Worm (Caenorhabditis elegans) whole organism, L4 larva: ENCODE measurements around the gene F28E10.4.

Experiments used
- ama-1 ChIP-seq: fragments of 150-350 bp; optimal IDR thresholded peaks from 2 replicates; lab custom pipeline; 2014; ENCODE audit warnings: inconsistent platforms, mixed read lengths
- daf-12 ChIP-seq: fragments of 150-350 bp; optimal IDR thresholded peaks from 2 replicates; lab custom pipeline; 2014; ENCODE audit warnings: missing biosample characterization, missing genetic modification reagents, missing genetic modification characterization
- dve-1 ChIP-seq: sonication (generic microtip); optimal IDR thresholded peaks from 2 replicates; lab custom pipeline; 2017; ENCODE audit warnings: antibody characterized with exemption, mild to moderate bottlenecking, missing genetic modification characterization, missing compliant biosample characterization; ENCODE audit not compliant: insufficient read depth
- fos-1 ChIP-seq: fragments of 150-350 bp; optimal IDR thresholded peaks from 2 replicates; lab custom pipeline; 2014; ENCODE audit warnings: missing biosample characterization, missing genetic modification characterization
- hif-1 ChIP-seq, 2 experiments: sonication (generic microtip); optimal IDR thresholded peaks; 2 replicates each; lab custom pipeline; 2016 to 2017; ENCODE audit warnings: missing compliant biosample characterization in 2 of 2, missing genetic modification characterization in 2 of 2, missing genetic modification reagents in 2 of 2, missing genotype in 2 of 2, mild to moderate bottlenecking in 1 of 2
- lin-15B ChIP-seq: fragments of 150-350 bp; sonication (generic microtip); optimal IDR thresholded peaks from 3 replicates; lab custom pipeline; 2014; ENCODE audit warnings: missing biosample characterization, missing genetic modification characterization
- lin-39 ChIP-seq: fragments of 150-350 bp; optimal IDR thresholded peaks from 2 replicates; lab custom pipeline; 2014; ENCODE audit warnings: missing biosample characterization, missing genetic modification reagents, missing genetic modification characterization
- nhr-237 ChIP-seq: sonication (generic microtip); optimal IDR thresholded peaks from 2 replicates; lab custom pipeline; 2017; ENCODE audit warnings: missing biosample characterization, missing genetic modification characterization
- pha-4 ChIP-seq, 2 experiments: fragments of 150-350 bp in 1 of 2; fragments of 200-800 bp in 1 of 2; sonication (Bioruptor generic) in 1 of 2; IDR thresholded peaks in 1 of 2; optimal IDR thresholded peaks in 1 of 2; 2 replicates each; pipeline versions ENCODE4 v1.3.6 to Lab custom; 2014 to 2022; ENCODE audit warnings: missing genetic modification characterization in 2 of 2, missing genetic modification reagents in 2 of 2, missing biosample characterization in 1 of 2, missing compliant biosample characterization in 1 of 2
- php-3 ChIP-seq: fragments of 200-800 bp; sonication (Bioruptor generic); IDR thresholded peaks from 2 replicates; pipeline ENCODE4 v1.3.6; 2022; ENCODE audit warnings: missing genetic modification reagents, missing genetic modification characterization, missing compliant biosample characterization
- pqm-1 ChIP-seq: sonication (generic microtip); optimal IDR thresholded peaks from 2 replicates; lab custom pipeline; 2017; ENCODE audit warnings: missing biosample characterization, missing genetic modification characterization
- skn-1 ChIP-seq: fragments of 150-350 bp; optimal IDR thresholded peaks from 2 replicates; lab custom pipeline; 2014; ENCODE audit warnings: missing biosample characterization, missing genetic modification characterization
- unc-62 ChIP-seq, 3 experiments: fragments of 150-350 bp in 1 of 3; sonication (generic microtip); optimal IDR thresholded peaks in 2 of 3; peaks in 1 of 3; 1 replicate in 1 of 3; 2 replicates in 2 of 3; lab custom pipeline; 2014 to 2017; ENCODE audit warnings: missing biosample characterization in 3 of 3, missing genetic modification characterization in 3 of 3, missing genetic modification reagents in 3 of 3, missing genotype in 1 of 3

DNA sequence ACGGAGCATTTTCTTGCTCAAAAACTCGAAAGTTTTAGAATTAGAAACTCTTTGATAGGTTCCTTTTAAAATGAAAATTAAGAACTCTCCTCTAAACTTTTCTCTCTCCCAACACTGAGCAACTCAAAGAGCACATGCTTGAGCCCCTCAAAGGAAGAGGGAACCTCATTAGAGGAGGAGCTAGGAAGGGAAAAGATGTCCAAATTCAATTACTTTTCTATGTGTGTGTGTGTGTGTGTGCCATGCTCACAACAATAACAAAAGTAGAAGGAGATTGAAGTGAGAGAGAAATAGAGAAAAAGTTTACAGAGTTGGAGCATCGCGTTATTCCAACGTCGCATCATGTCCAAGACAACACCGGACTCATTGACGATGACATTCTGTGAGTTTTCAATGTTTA lies 18.7 kb upstream of the F28E10.4 start:
- no peak for TF ChIP-seq daf-12 (tag; lab: Kevin White, UChicago)
- no peak for TF ChIP-seq dve-1 (tag; lab: Kevin White, UChicago)
- no peak for TF ChIP-seq fos-1
- no peak for TF ChIP-seq pha-4 (GFP tag; IDR thresholded peaks at IDR 0.05; lab: Robert Waterston, UW)
- no peak for TF ChIP-seq pha-4 (tag; optimal IDR thresholded peaks at IDR 0.05; lab: Kevin White, UChicago)
- no peak for TF ChIP-seq nhr-237 (tag; lab: Kevin White, UChicago)
- no peak for TF ChIP-seq hif-1 (tag; optimal IDR thresholded peaks at IDR 0.05; lab: Kevin White, UChicago)
- TF ChIP-seq lin-39 = no peak
- TF ChIP-seq unc-62 (GFP tag; optimal IDR thresholded peaks at IDR 0.05 in 1 of 2; lab: Kevin White, UChicago) = no peak
- TF ChIP-seq unc-62 (tag; optimal IDR thresholded peaks at IDR 0.05; lab: Kevin White, UChicago) = no peak
- TF ChIP-seq php-3 (GFP tag; lab: Robert Waterston, UW) = no peak
- TF ChIP-seq skn-1 (tag; lab: Kevin White, UChicago) = no peak
- no peak for TF ChIP-seq ama-1 (lab: Kevin White, UChicago)
- no peak for TF ChIP-seq lin-15B (tag; lab: Kevin White, UChicago)
- TF ChIP-seq pqm-1 (tag; lab: Kevin White, UChicago) = no peak
